Worm (Caenorhabditis elegans) whole organism, midembryonic: ENCODE results near the gene C25D7.16.
"Not testable (repeated sequence)": the region's sequence is repeated elsewhere in the genome, so short reads cannot be mapped to it uniquely, and the experiment has no call there.

ENCODE experiments used
- T22C8.4 ChIP-seq: fragments of 200-800 bp; sonication (Bioruptor generic); IDR thresholded peaks from 2 replicates; pipeline ENCODE4 v1.3.6; 2022; ENCODE audit warnings: missing genetic modification characterization, missing compliant biosample characterization
- cog-1 ChIP-seq: sonication (generic microtip); optimal IDR thresholded peaks from 2 replicates; lab custom pipeline; 2016; ENCODE audit warnings: missing genetic modification characterization, missing compliant biosample characterization
- flt-1 ChIP-seq: fragments of 200-800 bp; sonication (Bioruptor generic); IDR thresholded peaks from 2 replicates; pipeline ENCODE4 v1.3.6; 2022; ENCODE audit warnings: missing genetic modification characterization, missing compliant biosample characterization
- klf-2 ChIP-seq: fragments of 200-800 bp; sonication (Bioruptor generic); conservative IDR thresholded peaks from 2 replicates; pipeline ENCODE4 v1.3.6; 2022; ENCODE audit warnings: missing genetic modification reagents, missing genetic modification characterization, missing compliant biosample characterization
- med-1 ChIP-seq: sonication (generic microtip); optimal IDR thresholded peaks from 2 replicates; lab custom pipeline; 2017; ENCODE audit warnings: missing genetic modification characterization, mild to moderate bottlenecking, missing compliant biosample characterization, antibody characterized with exemption, missing genetic modification reagents; ENCODE audit not compliant: insufficient read depth
- ref-1 ChIP-seq: fragments of 200-800 bp; sonication (Bioruptor generic); conservative IDR thresholded peaks from 2 replicates; pipeline ENCODE4 v1.3.6; 2022; ENCODE audit warnings: missing genetic modification reagents, missing genetic modification characterization, missing compliant biosample characterization
- tab-1 ChIP-seq: fragments of 200-800 bp; sonication (Bioruptor generic); IDR thresholded peaks from 2 replicates; pipeline ENCODE4 v1.3.6; 2022; ENCODE audit warnings: missing genetic modification characterization, missing compliant biosample characterization
- ztf-23 ChIP-seq: fragments of 200-800 bp; sonication (Bioruptor generic); IDR thresholded peaks from 2 replicates; pipeline ENCODE4 v1.3.6; 2022; ENCODE audit warnings: missing genetic modification reagents, missing genetic modification characterization, missing compliant biosample characterization
- ztf-29 ChIP-seq: fragments of 200-800 bp; sonication (Bioruptor generic); IDR thresholded peaks from 2 replicates; pipeline ENCODE4 v1.3.6; 2022; ENCODE audit warnings: missing genetic modification reagents, missing genetic modification characterization, missing compliant biosample characterization

C25D7.16 gene

DNA sequence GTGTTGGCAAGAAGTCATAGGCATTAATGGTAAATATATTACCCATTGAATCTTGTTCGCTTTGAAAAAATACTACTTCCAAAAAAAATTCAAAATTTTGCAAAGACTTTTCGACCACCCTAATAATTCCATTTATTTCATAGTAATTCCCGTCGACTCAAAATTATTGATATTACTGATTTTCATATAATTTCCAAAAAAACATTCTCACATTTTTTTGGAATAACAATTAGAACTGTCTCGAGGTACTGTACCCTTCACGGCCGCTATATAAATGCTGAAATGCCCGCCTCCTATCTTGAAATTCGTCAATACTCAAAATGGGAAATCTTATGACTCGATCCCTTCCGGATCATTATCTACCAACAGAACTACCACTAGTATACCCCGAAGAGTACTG, 32.4 kb upstream of the C25D7.16 start, which contains the start of gene F14H8.4:
Gene F14H8.4, plus strand, starts transcription at position 301 of the 400 bp plus-strand sequence.
- no peak for TF ChIP-seq ztf-29 (GFP tag; lab: Robert Waterston, UW)
- no peak for TF ChIP-seq ref-1 (GFP tag; lab: Robert Waterston, UW)
- no peak for TF ChIP-seq cog-1 (tag; lab: Kevin White, UChicago)
- TF ChIP-seq med-1 (GFP tag; lab: Kevin White, UChicago) = no peak
- no peak for TF ChIP-seq tab-1 (GFP tag; lab: Robert Waterston, UW)
- TF ChIP-seq klf-2 = no peak
- no peak for TF ChIP-seq ztf-23
- no peak for TF ChIP-seq flt-1 (GFP tag; lab: Robert Waterston, UW)
- TF ChIP-seq T22C8.4 (GFP tag; lab: Robert Waterston, UW) = no peak

DNA sequence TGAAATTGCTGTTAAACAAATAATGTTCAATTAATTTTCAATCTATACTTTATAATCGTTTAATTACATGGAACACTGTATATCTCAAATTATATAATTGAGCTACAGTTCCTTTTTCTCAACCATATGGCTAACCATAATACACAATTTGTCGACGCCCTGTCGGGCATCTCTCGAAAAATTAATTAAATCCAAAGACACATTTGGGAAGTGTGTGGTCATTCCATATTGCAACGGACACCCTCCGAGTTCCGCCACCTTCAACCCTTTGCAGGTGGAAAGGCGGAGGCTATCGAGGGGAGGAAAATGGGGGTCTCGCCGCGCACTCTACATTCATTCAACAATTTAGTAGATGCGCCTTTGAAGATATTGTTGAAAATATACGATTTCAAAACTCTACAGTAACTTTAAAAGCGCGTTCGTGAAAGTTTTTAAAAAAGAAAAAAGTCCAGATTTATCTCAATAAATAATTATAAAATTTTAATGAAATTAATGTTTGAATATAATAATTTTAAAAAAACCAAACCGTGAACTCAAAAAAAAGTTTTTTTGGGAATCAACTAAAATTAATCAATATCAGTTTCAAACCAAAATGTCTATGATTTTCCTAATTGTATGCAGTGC, 27.0 kb upstream of the C25D7.16 start, which contains the start of gene F14H8.8:
Gene F14H8.8, plus strand, starts transcription at position 574 of the 624 bp plus-strand sequence.
- no peak for TF ChIP-seq T22C8.4 (GFP tag; lab: Robert Waterston, UW)
- TF ChIP-seq ref-1 (GFP tag; lab: Robert Waterston, UW) = no peak
- TF ChIP-seq cog-1 (tag; lab: Kevin White, UChicago) = no peak
- TF ChIP-seq ztf-29 (GFP tag; lab: Robert Waterston, UW) = no peak
- TF ChIP-seq tab-1 (GFP tag; lab: Robert Waterston, UW) = no peak
- no peak for TF ChIP-seq med-1 (GFP tag; lab: Kevin White, UChicago)
- no peak for TF ChIP-seq flt-1 (GFP tag; lab: Robert Waterston, UW)
- TF ChIP-seq klf-2 = no peak
- TF ChIP-seq ztf-23 = no peak

DNA sequence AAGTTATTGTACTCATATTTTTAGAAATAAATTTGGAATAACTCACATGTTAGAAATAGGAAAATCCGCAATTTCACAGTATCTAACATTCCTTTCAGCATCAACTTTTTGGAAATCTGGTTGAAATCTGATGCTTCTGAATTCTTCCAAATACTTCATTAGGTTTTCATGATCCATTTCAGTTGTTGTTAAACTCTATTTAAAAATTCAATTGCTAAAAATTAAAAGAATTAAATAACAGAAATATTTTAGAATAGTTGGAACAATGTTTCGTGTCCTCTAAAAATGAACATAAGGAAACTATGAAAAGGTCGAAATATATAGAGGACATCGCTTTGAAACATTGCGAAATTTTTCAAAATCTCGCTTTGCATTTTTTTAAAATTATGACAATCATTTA, 24.6 kb upstream of the C25D7.16 start, which contains the start of gene cng-1:
Gene cng-1, minus strand, starts transcription at position 101 of the 400 bp plus-strand sequence.
- not testable (repeated sequence) for TF ChIP-seq ref-1 (GFP tag; lab: Robert Waterston, UW); med-1 (GFP tag; lab: Kevin White, UChicago); cog-1 (tag; lab: Kevin White, UChicago)

DNA sequence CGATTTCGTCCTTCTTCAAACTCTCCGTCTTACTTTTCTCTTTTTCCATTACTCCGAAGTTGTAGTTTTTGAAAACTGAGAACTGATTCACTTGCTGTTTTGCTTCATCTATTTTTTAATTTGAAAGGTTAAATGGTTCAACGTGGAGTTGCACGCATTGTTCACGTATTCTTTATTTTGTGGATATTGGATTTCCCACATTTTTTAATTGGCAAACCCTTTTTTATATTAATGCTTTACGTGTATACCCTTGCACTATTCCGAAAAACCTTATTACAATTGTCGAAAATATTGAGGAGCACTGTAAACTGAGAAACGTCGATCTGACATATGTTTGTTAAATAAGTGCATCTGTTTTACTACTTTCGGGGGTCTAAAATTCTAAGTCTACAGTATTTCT, 19.2 kb upstream of the C25D7.16 start, which contains the start of gene melo-3:
Gene melo-3, minus strand, starts transcription at position 101 of the 400 bp plus-strand sequence.
- TF ChIP-seq ztf-23; klf-2; T22C8.4 (GFP tag; lab: Robert Waterston, UW): not testable (repeated sequence)

DNA sequence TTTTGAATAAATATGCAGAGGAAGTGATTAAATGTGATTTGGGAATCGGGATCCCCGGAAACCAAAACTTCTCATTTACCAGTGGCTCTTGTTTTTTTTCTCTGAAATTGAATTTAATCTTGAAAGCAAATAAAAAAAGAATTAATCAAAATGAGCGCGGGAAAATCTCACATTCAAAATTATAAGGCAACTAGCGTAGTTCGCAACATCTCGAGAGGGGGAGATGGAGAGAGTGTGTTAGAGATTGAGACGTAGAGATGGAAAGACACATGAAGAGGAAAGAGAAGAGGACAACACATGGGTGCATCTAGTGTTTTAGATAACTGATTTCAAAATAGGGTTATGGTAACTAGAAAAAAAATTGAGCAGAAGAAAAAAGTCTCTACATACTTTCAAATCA, 7.9 kb upstream of the C25D7.16 start, which contains the start of gene sdc-3:
Gene sdc-3, minus strand, starts transcription at position 101 of the 400 bp plus-strand sequence.
- TF ChIP-seq T22C8.4 (GFP tag; lab: Robert Waterston, UW) (no peak), ztf-29 (GFP tag; lab: Robert Waterston, UW) (no peak), flt-1 (GFP tag; lab: Robert Waterston, UW) (no peak), klf-2 (no peak), ref-1 (GFP tag; lab: Robert Waterston, UW) (no peak), tab-1 (GFP tag; lab: Robert Waterston, UW) (no peak), med-1 (GFP tag; lab: Kevin White, UChicago) (no peak), cog-1 (tag; lab: Kevin White, UChicago) (no peak), ztf-23 (no peak)

DNA sequence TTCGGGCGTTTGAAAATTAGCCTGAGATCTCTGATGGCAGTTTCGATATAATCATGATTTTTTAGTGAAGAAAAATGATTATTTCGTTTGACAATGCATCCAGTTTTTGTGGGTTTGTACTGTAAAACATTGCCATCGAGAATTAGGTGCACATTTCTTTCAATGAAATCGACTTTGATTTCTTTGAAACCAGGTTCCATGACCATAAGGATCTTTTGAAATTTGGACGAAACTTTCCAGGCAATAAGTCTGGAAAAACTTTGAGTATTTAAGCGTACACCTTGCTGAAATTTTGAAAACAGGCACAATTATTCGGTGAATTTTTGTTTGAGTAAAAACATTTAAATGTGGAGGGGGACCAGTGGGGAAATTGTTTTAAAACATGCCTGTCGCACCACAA, 4.3 kb upstream of the C25D7.16 start:
- TF ChIP-seq ztf-29 (GFP tag; lab: Robert Waterston, UW) (no peak), tab-1 (GFP tag; lab: Robert Waterston, UW) (no peak), klf-2 (no peak), ref-1 (GFP tag; lab: Robert Waterston, UW) (no peak), ztf-23 (no peak), med-1 (GFP tag; lab: Kevin White, UChicago) (no peak), T22C8.4 (GFP tag; lab: Robert Waterston, UW) (no peak), flt-1 (GFP tag; lab: Robert Waterston, UW) (no peak), cog-1 (tag; lab: Kevin White, UChicago) (no peak)

DNA sequence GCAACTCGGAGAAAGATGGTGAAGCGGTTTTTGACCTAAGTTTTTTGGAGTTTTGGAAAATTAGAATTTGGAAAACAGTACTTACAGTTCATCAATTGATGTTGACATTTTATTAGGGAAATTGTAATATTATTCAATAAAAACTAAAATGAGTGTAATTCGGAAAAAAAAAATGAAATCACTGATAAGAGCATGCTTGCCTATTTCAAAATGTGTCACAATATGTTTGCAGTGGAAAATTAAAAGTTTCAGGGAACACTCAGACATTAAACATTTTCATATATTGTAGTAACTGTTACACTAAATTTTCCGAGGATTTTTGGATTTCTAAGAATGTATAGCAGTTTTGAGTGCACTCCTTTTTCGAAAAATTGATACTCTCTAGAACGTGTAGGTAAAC, 3.6 kb upstream of the C25D7.16 start, which contains the start of the genes fbxa-82 and C25D7.5:
Gene fbxa-82, minus strand, starts transcription at position 163 of the 400 bp plus-strand sequence.
Gene C25D7.5, plus strand, starts transcription at position 283 of the 400 bp plus-strand sequence.
- TF ChIP-seq flt-1 (GFP tag; lab: Robert Waterston, UW) = no peak
- TF ChIP-seq med-1 (GFP tag; lab: Kevin White, UChicago) = no peak
- no peak for TF ChIP-seq klf-2
- TF ChIP-seq T22C8.4 (GFP tag; lab: Robert Waterston, UW) = no peak
- TF ChIP-seq ztf-23 = no peak

DNA sequence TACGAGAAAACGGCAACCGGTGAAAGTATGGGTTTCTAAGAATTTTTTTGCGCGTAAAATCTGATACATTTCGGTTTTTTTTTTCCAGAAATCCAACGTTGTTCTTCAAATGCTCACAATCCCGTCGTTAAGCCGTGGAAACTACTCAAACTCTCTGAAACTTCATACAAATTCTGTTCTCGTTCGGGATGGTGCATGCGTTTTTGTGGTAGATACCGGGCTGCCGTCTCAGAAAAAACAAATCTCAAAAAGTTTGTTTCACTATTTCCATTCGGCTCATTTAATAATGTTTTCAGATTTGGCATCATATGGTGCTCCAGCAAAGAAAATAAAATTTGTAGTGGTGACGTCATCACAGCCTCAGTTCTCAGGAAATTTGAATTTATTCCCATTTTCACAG, 1.2 kb upstream of the C25D7.16 start:
- no peak for TF ChIP-seq flt-1 (GFP tag; lab: Robert Waterston, UW)
- no peak for TF ChIP-seq klf-2
- TF ChIP-seq T22C8.4 (GFP tag; lab: Robert Waterston, UW) = no peak
- no peak for TF ChIP-seq tab-1 (GFP tag; lab: Robert Waterston, UW)

DNA sequence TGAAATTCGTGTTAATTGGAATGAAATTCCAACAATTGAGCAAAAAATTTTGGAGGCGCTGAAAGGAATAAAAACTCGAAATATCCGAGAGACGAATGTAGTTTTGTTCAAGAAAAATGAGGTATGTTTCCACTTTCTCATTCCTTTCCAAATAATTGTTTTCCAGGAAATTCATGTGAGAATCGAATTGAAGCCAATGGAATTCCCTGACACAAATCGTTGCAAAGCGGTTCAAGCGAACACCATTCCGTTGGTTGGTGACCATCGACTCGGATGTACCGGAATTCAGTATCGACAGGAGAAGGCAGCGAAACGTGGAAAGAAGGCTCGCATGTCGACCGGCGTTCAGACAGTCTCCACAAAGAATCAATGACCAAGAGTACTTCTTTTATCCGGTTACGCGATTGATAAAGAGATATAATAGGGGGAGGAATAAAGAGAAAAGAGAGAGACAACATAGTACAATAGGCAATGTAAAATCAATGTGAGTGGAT, 420 bp downstream of the C25D7.16 start:
- TF ChIP-seq ref-1 (GFP tag; lab: Robert Waterston, UW) (no peak), flt-1 (GFP tag; lab: Robert Waterston, UW) (no peak), med-1 (GFP tag; lab: Kevin White, UChicago) (no peak), tab-1 (GFP tag; lab: Robert Waterston, UW) (no peak), ztf-29 (GFP tag; lab: Robert Waterston, UW) (no peak), klf-2 (no peak), cog-1 (tag; lab: Kevin White, UChicago) (no peak), ztf-23 (no peak), T22C8.4 (GFP tag; lab: Robert Waterston, UW) (no peak)
